Fruit fly (Drosophila melanogaster): ENCODE measurements around the gene exex.

DNA sequence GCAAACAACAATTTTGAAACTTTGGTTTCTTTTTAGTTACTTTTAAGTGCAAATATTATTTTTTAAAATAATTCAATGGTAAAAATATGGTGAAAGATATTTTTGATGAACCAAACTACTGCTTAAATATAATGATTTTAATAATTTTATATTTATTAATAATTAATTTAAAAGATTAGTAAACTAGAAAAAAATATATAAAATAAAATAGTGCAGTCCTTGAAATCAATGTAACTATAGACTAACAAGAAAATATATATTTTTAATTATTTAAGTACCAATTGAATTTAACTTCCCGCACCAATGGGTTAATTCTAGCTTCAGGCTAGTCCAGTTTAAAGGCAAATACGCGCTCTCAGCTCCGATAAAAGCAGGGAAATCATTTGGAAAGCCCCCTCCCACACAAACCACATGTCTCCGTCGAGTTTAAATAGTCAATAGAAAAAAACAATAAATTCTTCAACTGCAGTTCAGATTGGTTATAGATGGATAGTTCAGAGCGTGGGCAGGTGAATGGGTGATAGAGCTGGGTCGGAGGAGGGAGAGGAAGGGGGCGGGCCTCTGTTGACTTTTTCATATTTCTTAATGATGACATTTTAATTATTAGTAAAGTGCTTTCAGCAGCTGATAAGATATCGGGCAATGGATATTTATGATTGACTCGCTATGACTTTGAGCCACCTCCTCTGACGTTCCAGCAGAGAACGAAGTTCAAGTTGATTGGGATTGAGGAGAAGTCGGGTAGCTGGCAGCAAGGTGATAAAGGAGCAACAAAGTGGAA is 14.2 kb downstream of the exex start:
- TF ChIP-seq Sox102F (GFP tag; optimal IDR thresholded peaks at IDR 0.05): no peak
- no peak for TF ChIP-seq Hr39 (GFP tag; optimal IDR thresholded peaks at IDR 0.05)
- TF ChIP-seq OdsH (GFP tag; optimal IDR thresholded peaks at IDR 0.05): no peak
- TF ChIP-seq CG8319 (GFP tag; optimal IDR thresholded peaks at IDR 0.05): no peak
- no peak for TF ChIP-seq CG6854 (GFP tag; optimal IDR thresholded peaks at IDR 0.05)
- TF ChIP-seq Eip93F (GFP tag; optimal IDR thresholded peaks at IDR 0.05): no peak
